Fruit fly (Drosophila melanogaster) whole organism, wandering third instar larva: ENCODE measurements around the gene euc.

Experiments
- Abd-B ChIP-seq: fragments of >200 bp; optimal IDR thresholded peaks from 2 replicates; lab custom pipeline; 2017; ENCODE audit warnings: missing biosample characterization, missing genetic modification characterization
- Hr78 ChIP-seq: fragments of >200 bp; optimal IDR thresholded peaks from 2 replicates; lab custom pipeline; 2017; ENCODE audit warnings: missing biosample characterization, missing genetic modification characterization
- Hr83 ChIP-seq: fragments of 200-300 bp; sonication (Bioruptor generic); optimal IDR thresholded peaks from 2 replicates; lab custom pipeline; 2016; ENCODE audit warnings: missing biosample characterization, mild to moderate bottlenecking, missing genetic modification characterization, moderate library complexity; ENCODE audit not compliant: poor library complexity, severe bottlenecking
- Jra ChIP-seq: sonication (Bioruptor generic); optimal IDR thresholded peaks from 2 replicates; lab custom pipeline; 2016; ENCODE audit warnings: missing biosample characterization, missing genetic modification characterization
- N ChIP-seq: fragments of >200 bp; optimal IDR thresholded peaks from 2 replicates; lab custom pipeline; 2018; ENCODE audit warnings: missing biosample characterization, missing external identifiers, missing genetic modification characterization
- dmrt93B ChIP-seq: fragments of 200-800 bp; sonication (Bioruptor generic); optimal IDR thresholded peaks from 2 replicates; lab custom pipeline; 2018; ENCODE audit warnings: missing biosample characterization, mild to moderate bottlenecking, missing genetic modification characterization
- ey ChIP-seq: fragments of 200-800 bp; sonication (Bioruptor generic); optimal IDR thresholded peaks from 2 replicates; lab custom pipeline; 2016; ENCODE audit warnings: missing biosample characterization, missing genetic modification characterization
- fru ChIP-seq: fragments of 200-800 bp; sonication (Bioruptor generic); optimal IDR thresholded peaks from 3 replicates; lab custom pipeline; 2016; ENCODE audit warnings: missing biosample characterization, mild to moderate bottlenecking, missing genetic modification characterization
- jim ChIP-seq: fragments of 175-275, 200-325 bp; sonication (Bioruptor generic); optimal IDR thresholded peaks from 2 replicates; lab custom pipeline; 2016; ENCODE audit warnings: missing biosample characterization, mild to moderate bottlenecking, missing genetic modification characterization
- lola ChIP-seq: fragments of >200 bp; optimal IDR thresholded peaks from 2 replicates; lab custom pipeline; 2017; ENCODE audit warnings: missing biosample characterization, missing genetic modification characterization
- psq ChIP-seq: fragments of 200-800 bp; sonication (Bioruptor generic); optimal IDR thresholded peaks from 3 replicates; lab custom pipeline; 2017; ENCODE audit warnings: missing biosample characterization, mild to moderate bottlenecking, missing genetic modification characterization, moderate library complexity

DNA sequence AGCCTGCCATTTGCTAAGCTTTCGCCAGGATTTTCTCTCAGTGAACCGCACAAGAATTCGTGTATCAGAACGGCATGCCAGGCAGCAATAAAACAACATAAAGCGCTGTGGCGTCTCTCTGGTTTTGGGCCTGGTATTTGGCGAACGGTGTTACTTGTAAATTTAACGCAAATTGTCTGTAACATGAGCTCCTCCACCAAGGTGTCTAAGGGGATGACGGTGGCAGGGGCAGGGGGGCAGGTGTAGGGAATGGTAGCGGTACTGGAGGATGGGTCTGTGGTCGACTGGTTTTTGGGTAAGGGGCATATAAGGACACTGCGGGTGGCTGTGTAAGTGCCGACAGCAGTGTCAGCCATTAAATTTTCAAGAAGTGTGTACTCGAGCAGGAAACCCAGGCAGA, 13.8 kb downstream of the euc start:
- no peak for TF ChIP-seq Hr78
- no peak for TF ChIP-seq fru (GFP tag; lab: Kevin White, UChicago)
- no peak for TF ChIP-seq Jra (GFP tag; lab: Kevin White, UChicago)
- TF ChIP-seq ey (GFP tag; lab: Kevin White, UChicago), result no peak
- TF ChIP-seq dmrt93B, result no peak
- no peak for TF ChIP-seq Abd-B (GFP tag; lab: Kevin White, UChicago)
- no peak for TF ChIP-seq jim (GFP tag; lab: Kevin White, UChicago)
- no peak for TF ChIP-seq psq (GFP tag; lab: Kevin White, UChicago)
- no peak for TF ChIP-seq lola (GFP tag; lab: Kevin White, UChicago)
- TF ChIP-seq Hr83, result no peak
- no peak for TF ChIP-seq N
